Worm (Caenorhabditis elegans): ENCODE results near the gene T05H4.11.
A peak's percentile ranks its signal among the peaks of the same experiment; 100 is the strongest.

ce11 chrV:6427433-6427832 is 1.4 kb upstream of the T05H4.11 start:
- TF ChIP-seq lin-13 (GFP tag; optimal IDR thresholded peaks at IDR 0.05) = no peak
- TF ChIP-seq fos-1 (tag; optimal IDR thresholded peaks at IDR 0.05) = no peak
- no peak for TF ChIP-seq ztf-7 (tag; optimal IDR thresholded peaks at IDR 0.05)
- no peak for TF ChIP-seq vab-7 (GFP tag; IDR thresholded peaks at IDR 0.05)
- TF ChIP-seq nhr-25 (tag; optimal IDR thresholded peaks at IDR 0.05; ENCODE audit: borderline replicate concordance, insufficient read depth) = no peak
- peak; percentile 43 for TF ChIP-seq mep-1 (tag; optimal IDR thresholded peaks at IDR 0.05)
- TF ChIP-seq unc-39 (tag; optimal IDR thresholded peaks at IDR 0.05) = no peak
- no peak for TF ChIP-seq snpc-4 (tag; optimal IDR thresholded peaks at IDR 0.05)
- TF ChIP-seq lin-38 (GFP tag; IDR thresholded peaks at IDR 0.05) = peak; percentile 57
- TF ChIP-seq nhr-237 (tag; optimal IDR thresholded peaks at IDR 0.05) = no peak
- no peak for TF ChIP-seq mxl-3 (GFP tag; optimal IDR thresholded peaks at IDR 0.05)
- TF ChIP-seq lin-15B (tag; optimal IDR thresholded peaks at IDR 0.05) = no peak
- no peak for TF ChIP-seq pqm-1 (tag; optimal IDR thresholded peaks at IDR 0.05)
- no peak for TF ChIP-seq ceh-32 (tag; optimal IDR thresholded peaks at IDR 0.05; ENCODE audit: poor library complexity)

Measured in whole organism, L4 larva.